Worm (Caenorhabditis elegans) whole organism, mixed stage, embryonic: ENCODE measurements around the gene F35D11.1.

Experiments
- blmp-1 ChIP-seq: fragments of 150-350 bp; optimal IDR thresholded peaks from 2 replicates; lab custom pipeline; 2014; ENCODE audit warnings: missing biosample characterization, missing genetic modification characterization
- ces-1 ChIP-seq: fragments of 150-350 bp; optimal IDR thresholded peaks from 2 replicates; lab custom pipeline; 2014; ENCODE audit warnings: missing biosample characterization, missing genetic modification reagents, missing genetic modification characterization
- elt-3 ChIP-seq: fragments of 150-350 bp; optimal IDR thresholded peaks from 2 replicates; lab custom pipeline; 2014; ENCODE audit warnings: missing biosample characterization, missing genetic modification characterization
- lsy-2 ChIP-seq: fragments of 150-350 bp; optimal IDR thresholded peaks from 2 replicates; lab custom pipeline; 2014; ENCODE audit warnings: missing biosample characterization, missing genetic modification characterization
- mep-1 ChIP-seq: fragments of 150-350 bp; optimal IDR thresholded peaks from 2 replicates; lab custom pipeline; 2017; ENCODE audit warnings: missing biosample characterization, missing genetic modification reagents, missing genetic modification characterization, inconsistent platforms
- nhr-12 ChIP-seq: fragments of 150-350 bp; optimal IDR thresholded peaks from 2 replicates; lab custom pipeline; 2014; ENCODE audit warnings: missing biosample characterization, missing genetic modification characterization
- unc-39 ChIP-seq: fragments of 150-350 bp; optimal IDR thresholded peaks from 2 replicates; lab custom pipeline; 2014; ENCODE audit warnings: missing biosample characterization, missing genetic modification characterization

ce11 chrII:4648785-4649184 is 22.1 kb downstream of the F35D11.1 start, which contains the start of gene lgc-27:
- TF ChIP-seq mep-1 (tag; lab: Kevin White, UChicago) (no peak), nhr-12 (tag; lab: Kevin White, UChicago) (no peak), elt-3 (tag; lab: Kevin White, UChicago) (no peak), lsy-2 (tag; lab: Kevin White, UChicago) (no peak), blmp-1 (no peak), ces-1 (GFP tag; lab: Kevin White, UChicago) (no peak), unc-39 (tag; lab: Kevin White, UChicago) (no peak)
